Worm (Caenorhabditis elegans): ENCODE results near the gene rme-6.

DNA sequence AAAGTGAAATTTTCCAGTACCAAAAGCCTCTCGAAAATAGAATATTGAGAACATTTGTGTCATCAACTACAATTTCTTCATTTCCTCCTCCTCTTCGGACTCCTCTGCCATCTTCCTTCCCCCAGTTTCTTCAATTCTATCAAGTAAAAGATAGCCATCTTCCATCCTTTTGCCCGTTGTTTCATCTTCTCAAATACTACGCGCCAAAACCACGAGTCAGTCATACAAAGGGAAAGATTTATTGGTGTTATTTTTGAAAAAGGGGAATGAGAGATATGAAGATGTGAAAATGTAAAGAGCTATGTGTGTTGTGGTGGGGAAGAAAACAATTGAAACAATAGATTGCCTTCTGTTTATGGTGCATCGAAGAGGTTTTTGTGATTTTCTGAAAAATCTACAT is 25.2 kb downstream of the rme-6 start:
- no peak for TF ChIP-seq Y67H2A.10 (GFP tag; conservative IDR thresholded peaks at IDR 0.05)
- no peak for TF ChIP-seq tbp1 (GFP tag; optimal IDR thresholded peaks at IDR 0.05)
- TF ChIP-seq lin-40 (tag; optimal IDR thresholded peaks at IDR 0.05): no peak
